Worm (Caenorhabditis elegans) whole organism, early embryonic: ENCODE results near the gene Y51H7C.3.

ENCODE experiments used
- B0310.2 ChIP-seq: sonication (generic microtip); optimal IDR thresholded peaks from 2 replicates; lab custom pipeline; 2016; ENCODE audit warnings: mild to moderate bottlenecking, missing genetic modification characterization, missing compliant biosample characterization
- F13C5.2 ChIP-seq: sonication (generic microtip); optimal IDR thresholded peaks from 2 replicates; lab custom pipeline; 2017; ENCODE audit warnings: mild to moderate bottlenecking, missing genetic modification characterization, inconsistent platforms, missing compliant biosample characterization
- aly-1 ChIP-seq: sonication (generic microtip); optimal IDR thresholded peaks from 2 replicates; lab custom pipeline; 2016; ENCODE audit warnings: missing genetic modification characterization, missing compliant biosample characterization
- ama-1 ChIP-seq: fragments of 150-350 bp; optimal IDR thresholded peaks from 2 replicates; lab custom pipeline; 2014
- ceh-13 ChIP-seq: fragments of 200-800 bp; sonication (Bioruptor generic); optimal IDR thresholded peaks from 2 replicates; lab custom pipeline; 2018; ENCODE audit warnings: mild to moderate bottlenecking, missing genetic modification characterization, missing compliant biosample characterization
- ceh-36 ChIP-seq: sonication (generic microtip); optimal IDR thresholded peaks from 2 replicates; lab custom pipeline; 2016; ENCODE audit warnings: missing genetic modification characterization, inconsistent platforms, missing compliant biosample characterization
- ets-7 ChIP-seq: sonication (generic microtip); optimal IDR thresholded peaks from 2 replicates; lab custom pipeline; 2016; ENCODE audit warnings: missing genotype, missing genetic modification characterization, missing compliant biosample characterization
- flt-1 ChIP-seq: fragments of 200-800 bp; sonication (Bioruptor generic); IDR thresholded peaks from 2 replicates; pipeline ENCODE4 v1.3.6; 2022; ENCODE audit warnings: missing genetic modification characterization, missing compliant biosample characterization
- hmbx-1 ChIP-seq: sonication (generic microtip); optimal IDR thresholded peaks from 2 replicates; lab custom pipeline; 2016; ENCODE audit warnings: mild to moderate bottlenecking, missing genetic modification characterization, missing compliant biosample characterization
- hmg-4 ChIP-seq: fragments of 200-800 bp; sonication (Bioruptor generic); optimal IDR thresholded peaks from 2 replicates; lab custom pipeline; 2018; ENCODE audit warnings: mild to moderate bottlenecking, missing genetic modification characterization, missing compliant biosample characterization
- hnd-1 ChIP-seq: sonication (generic microtip); optimal IDR thresholded peaks from 2 replicates; lab custom pipeline; 2016; ENCODE audit warnings: missing genetic modification characterization, missing compliant biosample characterization
- pes-1 ChIP-seq: fragments of 200-800 bp; sonication (Bioruptor generic); IDR thresholded peaks from 2 replicates; pipeline ENCODE4 v1.3.6; 2022; ENCODE audit warnings: missing genetic modification reagents, missing genetic modification characterization, missing compliant biosample characterization
- scrt-1 ChIP-seq: fragments of 200-800 bp; sonication (Bioruptor generic); IDR thresholded peaks from 2 replicates; pipeline ENCODE4 v1.3.6; 2022; ENCODE audit warnings: missing genetic modification characterization, missing compliant biosample characterization
- sea-1 ChIP-seq: fragments of 200-800 bp; sonication (Bioruptor generic); conservative IDR thresholded peaks from 2 replicates; pipeline ENCODE4 v1.3.6; 2022; ENCODE audit warnings: missing genetic modification characterization, missing compliant biosample characterization
- tbx-11 ChIP-seq: fragments of 200-800 bp; sonication (Bioruptor generic); IDR thresholded peaks from 2 replicates; pipeline ENCODE4 v1.3.6; 2022; ENCODE audit warnings: missing genetic modification characterization, missing compliant biosample characterization
- tbx-37 ChIP-seq: fragments of 200-800 bp; sonication (Bioruptor generic); conservative IDR thresholded peaks from 2 replicates; pipeline ENCODE4 v1.3.6; 2022; ENCODE audit warnings: missing genetic modification reagents, missing genetic modification characterization, missing compliant biosample characterization
- tra-4 ChIP-seq: sonication (generic microtip); optimal IDR thresholded peaks from 2 replicates; lab custom pipeline; 2017; ENCODE audit warnings: missing genetic modification characterization, missing compliant biosample characterization

Y51H7C.3 gene

DNA sequence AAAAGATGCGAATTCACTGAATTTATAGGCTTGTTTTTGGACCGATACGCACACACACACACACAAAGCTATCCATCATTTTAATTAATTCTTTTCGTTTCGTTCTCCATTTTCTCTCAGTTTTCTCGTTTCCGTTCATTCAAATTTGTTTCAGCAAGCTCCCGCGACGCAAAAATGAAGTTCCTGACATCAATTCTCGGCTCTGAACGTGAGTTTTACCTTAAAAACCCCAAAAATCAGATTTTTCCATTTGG, at the start of gene Y51H7C.3:
TSS of gene Y51H7C.3 (plus strand) at position 155 of the 254 bp plus-strand sequence.
- TF ChIP-seq aly-1 (tag; lab: Kevin White, UChicago) (no peak), F13C5.2 (tag; lab: Kevin White, UChicago) (no peak), B0310.2 (no peak), hmbx-1 (no peak), hnd-1 (tag; lab: Kevin White, UChicago) (no peak), scrt-1 (no peak), pes-1 (no peak), ama-1 (no peak), sea-1 (GFP tag; lab: Robert Waterston, UW) (no peak), ets-7 (tag; lab: Kevin White, UChicago) (no peak), tbx-11 (GFP tag; lab: Robert Waterston, UW) (no peak), flt-1 (no peak), tra-4 (no peak), ceh-36 (no peak)

DNA sequence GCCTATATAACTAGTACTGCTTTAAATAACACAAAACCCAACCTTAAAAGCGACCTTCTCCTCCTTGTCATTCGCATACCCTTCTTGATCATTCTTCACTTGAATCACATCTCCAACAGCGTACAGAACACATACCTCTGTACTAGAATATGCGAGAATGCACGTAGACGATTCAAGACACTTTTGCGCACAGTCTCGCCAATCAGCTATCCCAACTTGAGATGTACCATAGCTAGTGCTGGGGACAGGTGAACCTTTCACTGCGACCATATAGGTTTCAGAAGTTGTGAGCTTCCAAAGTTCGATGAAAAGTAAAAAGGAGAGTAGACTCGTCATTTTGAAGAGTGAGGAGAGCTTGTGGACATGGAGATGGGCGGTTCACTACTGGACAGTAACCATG, 40.6 kb upstream of the Y51H7C.3 start, which contains the start of gene F54D12.8:
TSS of gene F54D12.8 (minus strand) at position 336 of the 400 bp plus-strand sequence.
- TF ChIP-seq pes-1 (no peak), ets-7 (tag; lab: Kevin White, UChicago) (no peak), ceh-36 (no peak), ceh-13 (no peak), scrt-1 (no peak), ama-1 (no peak)

DNA sequence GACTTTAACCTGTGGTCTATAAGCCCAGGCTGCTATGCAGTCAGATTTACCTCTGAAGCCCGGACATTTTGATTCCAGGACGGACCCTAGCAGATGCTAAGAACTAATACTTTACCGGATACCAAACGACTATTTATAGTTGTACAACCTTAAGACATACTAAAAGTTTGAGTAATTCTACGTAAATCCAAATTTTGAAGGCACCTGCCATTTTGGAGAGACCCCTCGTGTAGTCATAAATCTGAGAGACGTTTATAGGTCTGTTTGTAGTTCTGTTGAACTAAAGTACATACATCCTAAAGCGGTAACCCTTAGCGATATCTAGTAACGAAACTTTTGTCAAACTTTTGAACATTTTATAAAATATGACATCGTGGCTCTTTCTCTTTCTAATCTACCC, 39.9 kb upstream of the Y51H7C.3 start, which contains the start of gene F54D12.2:
TSS of gene F54D12.2 (plus strand) at position 301 of the 400 bp plus-strand sequence.
- TF ChIP-seq tra-4 (no peak), ama-1 (no peak), ceh-36 (no peak), pes-1 (no peak), sea-1 (GFP tag; lab: Robert Waterston, UW) (no peak), ceh-13 (no peak), hmg-4 (GFP tag; lab: Kevin White, UChicago) (no peak), scrt-1 (no peak), aly-1 (tag; lab: Kevin White, UChicago) (no peak), F13C5.2 (tag; lab: Kevin White, UChicago) (no peak)

DNA sequence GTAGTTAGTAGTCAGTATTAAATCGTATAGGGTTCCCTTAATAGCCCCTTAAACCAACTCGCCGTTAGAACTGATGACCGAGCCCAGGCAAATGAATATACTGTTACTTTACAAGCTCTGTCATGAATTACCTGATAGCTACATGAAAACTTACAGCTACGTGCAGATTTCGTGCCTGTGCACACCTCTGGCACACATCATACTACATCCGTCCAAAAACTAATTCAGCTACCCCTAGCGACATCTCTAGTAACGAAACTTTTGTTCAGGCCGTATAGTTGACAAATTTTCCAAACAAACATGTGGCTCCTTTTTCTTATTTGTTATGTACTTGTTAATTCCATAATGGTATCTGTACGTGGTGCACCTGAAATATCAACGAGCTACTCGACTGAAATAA, 38.2 kb upstream of the Y51H7C.3 start, which contains the start of gene F54D12.1:
TSS of gene F54D12.1 (plus strand) at position 301 of the 400 bp plus-strand sequence.
- TF ChIP-seq tbx-37 (GFP tag; lab: Robert Waterston, UW) (no peak), hmbx-1 (no peak), B0310.2 (no peak), pes-1 (no peak), ets-7 (tag; lab: Kevin White, UChicago) (no peak), ceh-13 (no peak), aly-1 (tag; lab: Kevin White, UChicago) (no peak), ceh-36 (no peak), hmg-4 (GFP tag; lab: Kevin White, UChicago) (no peak), tra-4 (no peak), hnd-1 (tag; lab: Kevin White, UChicago) (no peak), tbx-11 (GFP tag; lab: Robert Waterston, UW) (no peak), ama-1 (no peak), flt-1 (no peak), sea-1 (GFP tag; lab: Robert Waterston, UW) (no peak), F13C5.2 (tag; lab: Kevin White, UChicago) (no peak), scrt-1 (no peak)

DNA sequence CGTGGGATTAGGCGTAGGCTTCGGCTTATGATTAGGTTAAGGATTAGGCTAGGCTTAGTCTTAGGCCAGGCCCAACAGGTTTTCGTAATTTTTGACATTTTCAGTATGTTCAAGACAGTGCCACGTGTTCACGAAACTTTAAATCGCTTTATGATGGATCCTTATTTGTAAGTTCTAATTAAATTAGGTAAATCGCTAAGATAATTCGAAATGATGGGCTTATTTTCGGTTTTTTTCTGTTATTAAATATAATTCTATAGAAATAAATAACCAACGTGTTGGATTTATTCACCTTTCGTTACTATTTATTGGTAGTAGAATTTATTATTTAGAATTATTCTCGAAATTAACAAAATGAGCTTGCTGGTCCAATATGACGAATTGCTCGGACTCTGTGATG, 36.8 kb upstream of the Y51H7C.3 start, which contains the start of gene Y51H7C.8:
TSS of gene Y51H7C.8 (plus strand) at position 301 of the 400 bp plus-strand sequence.
- no peak for TF ChIP-seq tra-4
- TF ChIP-seq hmg-4 (GFP tag; lab: Kevin White, UChicago) = no peak
- no peak for TF ChIP-seq ceh-36
- no peak for TF ChIP-seq scrt-1
- no peak for TF ChIP-seq aly-1 (tag; lab: Kevin White, UChicago)
- TF ChIP-seq pes-1 = no peak
- no peak for TF ChIP-seq sea-1 (GFP tag; lab: Robert Waterston, UW)
- TF ChIP-seq hnd-1 (tag; lab: Kevin White, UChicago) = no peak
- no peak for TF ChIP-seq tbx-37 (GFP tag; lab: Robert Waterston, UW)
- no peak for TF ChIP-seq F13C5.2 (tag; lab: Kevin White, UChicago)
- TF ChIP-seq ets-7 (tag; lab: Kevin White, UChicago) = no peak

DNA sequence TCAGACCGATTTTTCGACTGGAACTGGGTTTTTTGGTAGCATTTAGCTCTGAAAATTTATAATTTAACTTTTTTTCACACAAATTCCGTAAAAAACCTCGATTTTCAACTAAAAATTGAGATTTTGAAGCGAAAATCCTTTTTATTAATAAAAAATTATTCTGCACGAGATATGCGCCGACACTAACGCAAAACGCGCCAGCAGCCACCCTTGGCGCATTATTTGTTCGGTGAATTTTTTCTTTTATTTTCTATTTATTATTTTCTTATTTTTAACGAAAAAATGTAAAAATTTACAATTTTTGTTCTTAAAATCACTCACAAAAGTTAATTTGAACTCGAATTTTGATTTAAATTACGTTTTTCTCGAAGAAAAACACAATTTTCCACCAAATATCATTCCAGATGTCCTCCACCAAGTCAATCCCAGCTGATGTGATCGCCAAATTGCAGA, 36.1 kb upstream of the Y51H7C.3 start, which contains the start of gene Y51H7C.7:
TSS of gene Y51H7C.7 (plus strand) at position 403 of the 453 bp plus-strand sequence.
- TF ChIP-seq F13C5.2 (tag; lab: Kevin White, UChicago) = no peak
- TF ChIP-seq tra-4 = no peak
- TF ChIP-seq hmbx-1 = no peak
- TF ChIP-seq B0310.2 = no peak
- TF ChIP-seq tbx-11 (GFP tag; lab: Robert Waterston, UW) = no peak
- TF ChIP-seq sea-1 (GFP tag; lab: Robert Waterston, UW) = no peak
- TF ChIP-seq ceh-13 = no peak
- TF ChIP-seq pes-1 = no peak
- TF ChIP-seq hnd-1 (tag; lab: Kevin White, UChicago) = no peak
- TF ChIP-seq scrt-1 = no peak
- no peak for TF ChIP-seq aly-1 (tag; lab: Kevin White, UChicago)
- no peak for TF ChIP-seq ceh-36
- no peak for TF ChIP-seq tbx-37 (GFP tag; lab: Robert Waterston, UW)
- TF ChIP-seq ets-7 (tag; lab: Kevin White, UChicago) = no peak
- TF ChIP-seq hmg-4 (GFP tag; lab: Kevin White, UChicago) = no peak
- no peak for TF ChIP-seq ama-1

DNA sequence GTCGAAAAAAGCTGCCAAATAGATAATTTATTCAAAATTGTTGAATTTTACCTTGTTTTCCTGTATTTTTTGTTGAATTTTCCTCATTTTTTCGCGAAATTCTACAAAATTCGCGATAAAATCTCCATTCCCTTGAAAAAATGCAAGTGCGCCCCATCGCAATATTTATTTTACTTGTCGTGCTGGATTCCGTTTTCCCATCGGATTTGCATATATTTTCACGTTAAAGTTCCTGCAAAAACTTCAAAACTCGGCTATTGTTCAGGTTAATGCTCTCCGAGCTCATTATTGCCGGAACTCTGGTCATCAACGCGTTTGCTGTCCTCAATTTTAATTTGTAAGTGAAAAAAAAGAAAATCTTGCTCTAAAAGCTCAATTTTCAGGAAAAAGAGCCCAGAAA, 35.2 kb upstream of the Y51H7C.3 start, which contains the start of the genes Y51H7C.41 and cogc-4:
TSS of gene Y51H7C.41 (plus strand) at position 266 of the 400 bp plus-strand sequence.
TSS of gene cogc-4 (plus strand) at position 386 of the 400 bp plus-strand sequence.
- TF ChIP-seq ama-1 (no peak), ceh-13 (no peak), hmg-4 (GFP tag; lab: Kevin White, UChicago) (no peak)

DNA sequence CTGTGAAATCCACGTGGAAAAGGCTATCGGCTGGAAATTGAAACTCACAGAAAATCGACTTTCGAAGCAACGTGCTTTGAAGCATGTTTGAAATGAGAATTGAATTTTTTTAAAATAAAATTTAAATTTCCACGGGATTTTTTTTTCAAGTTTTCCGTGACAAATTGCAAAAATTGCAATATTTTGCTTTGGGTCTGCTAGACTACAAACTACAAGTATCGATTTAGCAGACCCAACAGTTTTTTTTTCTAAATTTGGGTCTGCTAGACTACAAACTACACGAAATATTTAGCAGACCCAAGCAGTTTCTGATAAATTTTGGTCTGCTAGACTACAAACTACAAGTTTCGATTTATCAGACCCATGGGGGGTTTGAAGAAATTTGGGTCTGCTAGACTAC, 26.9 kb upstream of the Y51H7C.3 start, which contains the start of gene Y51H7C.9:
TSS of gene Y51H7C.9 (minus strand) at position 101 of the 400 bp plus-strand sequence.
- TF ChIP-seq aly-1 (tag; lab: Kevin White, UChicago) (no peak), hmg-4 (GFP tag; lab: Kevin White, UChicago) (no peak), ama-1 (no peak), ceh-36 (no peak), hmbx-1 (no peak), hnd-1 (tag; lab: Kevin White, UChicago) (no peak), tbx-11 (GFP tag; lab: Robert Waterston, UW) (no peak), tra-4 (no peak), pes-1 (no peak), tbx-37 (GFP tag; lab: Robert Waterston, UW) (no peak), sea-1 (GFP tag; lab: Robert Waterston, UW) (no peak), ceh-13 (no peak)
